Fruit fly (Drosophila melanogaster) whole organism, wandering third instar larva: ENCODE results near the gene CG16815.

ENCODE experiments used
- GATAd ChIP-seq: sonication (Bioruptor generic); optimal IDR thresholded peaks from 2 replicates; lab custom pipeline; 2016; ENCODE audit warnings: missing biosample characterization, missing genetic modification characterization
- Hr83 ChIP-seq: fragments of 200-300 bp; sonication (Bioruptor generic); optimal IDR thresholded peaks from 2 replicates; lab custom pipeline; 2016; ENCODE audit warnings: missing biosample characterization, mild to moderate bottlenecking, missing genetic modification characterization, moderate library complexity; ENCODE audit not compliant: poor library complexity, severe bottlenecking
- Myc ChIP-seq: fragments of >200 bp; optimal IDR thresholded peaks from 2 replicates; lab custom pipeline; 2017
- N ChIP-seq: fragments of >200 bp; optimal IDR thresholded peaks from 2 replicates; lab custom pipeline; 2018; ENCODE audit warnings: missing biosample characterization, missing external identifiers, missing genetic modification characterization
- ey ChIP-seq: fragments of 200-800 bp; sonication (Bioruptor generic); optimal IDR thresholded peaks from 2 replicates; lab custom pipeline; 2016; ENCODE audit warnings: missing biosample characterization, missing genetic modification characterization
- h ChIP-seq: fragments of 200-800 bp; sonication (Bioruptor generic); optimal IDR thresholded peaks from 3 replicates; lab custom pipeline; 2016; ENCODE audit warnings: missing biosample characterization, mild to moderate bottlenecking, missing genetic modification characterization
- lola ChIP-seq: fragments of >200 bp; optimal IDR thresholded peaks from 2 replicates; lab custom pipeline; 2017; ENCODE audit warnings: missing biosample characterization, missing genetic modification characterization
- psq ChIP-seq: fragments of 200-800 bp; sonication (Bioruptor generic); optimal IDR thresholded peaks from 3 replicates; lab custom pipeline; 2017; ENCODE audit warnings: missing biosample characterization, mild to moderate bottlenecking, missing genetic modification characterization, moderate library complexity
- tai ChIP-seq: sonication (Bioruptor generic); optimal IDR thresholded peaks from 2 replicates; lab custom pipeline; 2016; ENCODE audit warnings: missing biosample characterization, missing genetic modification characterization
- usp ChIP-seq: fragments of >200 bp; optimal IDR thresholded peaks from 2 replicates; lab custom pipeline; 2017; ENCODE audit warnings: missing biosample characterization, missing genetic modification characterization

DNA sequence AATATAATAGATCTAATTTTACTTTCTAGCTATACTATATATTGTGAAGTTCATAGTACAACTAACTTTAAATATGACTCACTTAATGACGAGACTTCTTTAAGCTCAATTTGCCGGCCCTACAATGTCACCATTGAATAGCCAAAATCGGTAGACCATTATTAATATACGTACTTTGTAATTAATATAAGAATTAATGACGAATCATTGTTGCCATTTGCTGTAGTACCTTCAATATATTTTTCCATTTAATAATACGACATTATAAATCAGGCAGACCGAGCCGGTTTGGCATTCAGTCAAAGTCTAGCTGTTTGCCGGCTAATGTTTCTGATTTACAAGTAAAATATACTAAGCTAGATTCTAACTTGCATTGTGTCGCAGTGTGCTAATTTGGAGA, 10.1 kb downstream of the CG16815 start, which contains the start of gene Jhbp13:
- TF ChIP-seq h (no peak), tai (GFP tag; lab: Kevin White, UChicago) (no peak), ey (GFP tag; lab: Kevin White, UChicago) (no peak), usp (GFP tag; lab: Kevin White, UChicago) (no peak), GATAd (GFP tag; lab: Kevin White, UChicago) (no peak), Hr83 (GFP tag; lab: Kevin White, UChicago) (no peak), psq (GFP tag; lab: Kevin White, UChicago) (no peak), lola (GFP tag; lab: Kevin White, UChicago) (no peak), N (no peak), Myc (lab: Kevin White, UChicago) (no peak)
